Worm (Caenorhabditis elegans) whole organism, early embryonic: ENCODE data around the gene ptr-3.

Experiments
- B0310.2 ChIP-seq: sonication (generic microtip); optimal IDR thresholded peaks from 2 replicates; lab custom pipeline; 2016; ENCODE audit warnings: mild to moderate bottlenecking, missing genetic modification characterization, missing compliant biosample characterization
- F13C5.2 ChIP-seq: sonication (generic microtip); optimal IDR thresholded peaks from 2 replicates; lab custom pipeline; 2017; ENCODE audit warnings: mild to moderate bottlenecking, missing genetic modification characterization, inconsistent platforms, missing compliant biosample characterization
- ama-1 ChIP-seq: fragments of 150-350 bp; optimal IDR thresholded peaks from 2 replicates; lab custom pipeline; 2014
- ceh-13 ChIP-seq: fragments of 200-800 bp; sonication (Bioruptor generic); optimal IDR thresholded peaks from 2 replicates; lab custom pipeline; 2018; ENCODE audit warnings: mild to moderate bottlenecking, missing genetic modification characterization, missing compliant biosample characterization
- ceh-36 ChIP-seq: sonication (generic microtip); optimal IDR thresholded peaks from 2 replicates; lab custom pipeline; 2016; ENCODE audit warnings: missing genetic modification characterization, inconsistent platforms, missing compliant biosample characterization
- ets-7 ChIP-seq: sonication (generic microtip); optimal IDR thresholded peaks from 2 replicates; lab custom pipeline; 2016; ENCODE audit warnings: missing genotype, missing genetic modification characterization, missing compliant biosample characterization
- flt-1 ChIP-seq: fragments of 200-800 bp; sonication (Bioruptor generic); IDR thresholded peaks from 2 replicates; pipeline ENCODE4 v1.3.6; 2022; ENCODE audit warnings: missing genetic modification characterization, missing compliant biosample characterization
- hmbx-1 ChIP-seq: sonication (generic microtip); optimal IDR thresholded peaks from 2 replicates; lab custom pipeline; 2016; ENCODE audit warnings: mild to moderate bottlenecking, missing genetic modification characterization, missing compliant biosample characterization
- hnd-1 ChIP-seq: sonication (generic microtip); optimal IDR thresholded peaks from 2 replicates; lab custom pipeline; 2016; ENCODE audit warnings: missing genetic modification characterization, missing compliant biosample characterization
- pes-1 ChIP-seq: fragments of 200-800 bp; sonication (Bioruptor generic); IDR thresholded peaks from 2 replicates; pipeline ENCODE4 v1.3.6; 2022; ENCODE audit warnings: missing genetic modification reagents, missing genetic modification characterization, missing compliant biosample characterization
- scrt-1 ChIP-seq: fragments of 200-800 bp; sonication (Bioruptor generic); IDR thresholded peaks from 2 replicates; pipeline ENCODE4 v1.3.6; 2022; ENCODE audit warnings: missing genetic modification characterization, missing compliant biosample characterization
- tbx-11 ChIP-seq: fragments of 200-800 bp; sonication (Bioruptor generic); IDR thresholded peaks from 2 replicates; pipeline ENCODE4 v1.3.6; 2022; ENCODE audit warnings: missing genetic modification characterization, missing compliant biosample characterization
- tbx-37 ChIP-seq: fragments of 200-800 bp; sonication (Bioruptor generic); conservative IDR thresholded peaks from 2 replicates; pipeline ENCODE4 v1.3.6; 2022; ENCODE audit warnings: missing genetic modification reagents, missing genetic modification characterization, missing compliant biosample characterization
- tra-4 ChIP-seq: sonication (generic microtip); optimal IDR thresholded peaks from 2 replicates; lab custom pipeline; 2017; ENCODE audit warnings: missing genetic modification characterization, missing compliant biosample characterization

DNA sequence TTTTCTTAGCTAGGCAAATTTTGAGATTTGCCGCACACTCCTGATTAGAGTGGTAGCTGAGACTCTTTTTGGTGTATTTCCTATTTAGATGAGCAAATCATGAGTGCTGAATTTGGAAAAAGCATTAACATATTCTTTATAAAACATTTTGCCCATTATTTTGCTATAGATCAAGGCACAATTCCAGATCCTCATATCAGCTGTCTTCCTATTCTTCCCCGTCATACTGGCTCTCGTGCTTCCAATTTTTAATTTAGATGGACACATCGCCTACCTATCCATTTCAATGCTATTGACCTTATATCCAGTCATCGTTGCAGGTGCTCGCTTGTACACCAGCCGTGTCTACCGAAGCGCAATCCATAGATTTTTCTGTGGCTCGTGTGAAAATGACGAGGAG, 12.6 kb upstream of the ptr-3 start, which contains the start of gene C03H5.7:
- TF ChIP-seq ets-7 (tag; lab: Kevin White, UChicago), result no peak
- no peak for TF ChIP-seq scrt-1 (GFP tag; lab: Robert Waterston, UW)
- no peak for TF ChIP-seq hnd-1 (tag; lab: Kevin White, UChicago)
- no peak for TF ChIP-seq tra-4 (tag; lab: Kevin White, UChicago)
- TF ChIP-seq flt-1, result no peak
- no peak for TF ChIP-seq tbx-11
- no peak for TF ChIP-seq ama-1 (lab: Kevin White, UChicago)
- no peak for TF ChIP-seq hmbx-1 (tag; lab: Kevin White, UChicago)
- TF ChIP-seq ceh-36 (tag; lab: Kevin White, UChicago), result no peak
- no peak for TF ChIP-seq tbx-37
- no peak for TF ChIP-seq pes-1 (GFP tag; lab: Robert Waterston, UW)
- TF ChIP-seq F13C5.2, result no peak
- TF ChIP-seq B0310.2, result no peak
- no peak for TF ChIP-seq ceh-13 (GFP tag; lab: Kevin White, UChicago)
